Fruit fly (Drosophila melanogaster) whole organism, embryonic: ENCODE results near the gene Osi18.

Source experiments
- Aef1 ChIP-seq: fragments of 200-800 bp; sonication (Bioruptor generic); IDR thresholded peaks from 3 replicates; pipeline ENCODE4 v1.3.6; 2022; ENCODE audit warnings: missing biosample characterization, missing genetic modification characterization
- CG10654 ChIP-seq: fragments of 200-800 bp; sonication (Bioruptor generic); optimal IDR thresholded peaks from 2 replicates; lab custom pipeline; 2016; ENCODE audit warnings: missing biosample characterization, missing genetic modification characterization
- CG11247 ChIP-seq: fragments of 200-800 bp; sonication (Bioruptor generic); IDR thresholded peaks from 2 replicates; pipeline ENCODE4 v1.3.6; 2022; ENCODE audit warnings: missing biosample characterization, missing genetic modification characterization
- CG12391 ChIP-seq: fragments of 200-800 bp; sonication (Bioruptor generic); optimal IDR thresholded peaks from 3 replicates; lab custom pipeline; 2018; ENCODE audit warnings: missing biosample characterization, mild to moderate bottlenecking, missing genetic modification characterization, moderate library complexity
- CG14965 ChIP-seq: fragments of 200-800 bp; sonication (Bioruptor generic); optimal IDR thresholded peaks from 2 replicates; lab custom pipeline; 2016; ENCODE audit warnings: missing biosample characterization, missing genetic modification characterization, borderline replicate concordance
- CG15696 ChIP-seq: fragments of 200-800 bp; sonication (Bioruptor generic); optimal IDR thresholded peaks from 2 replicates; lab custom pipeline; 2019; ENCODE audit warnings: missing biosample characterization, mild to moderate bottlenecking, missing genetic modification characterization, moderate library complexity
- CG17328 ChIP-seq: fragments of 200-800 bp; sonication (Bioruptor generic); IDR thresholded peaks from 2 replicates; pipeline ENCODE4 v1.3.6; 2022; ENCODE audit warnings: missing biosample characterization, missing genetic modification characterization
- CG17802 ChIP-seq: fragments of 200-800 bp; sonication (Bioruptor generic); optimal IDR thresholded peaks from 2 replicates; lab custom pipeline; 2018; ENCODE audit warnings: missing biosample characterization, mild to moderate bottlenecking, missing genetic modification characterization, moderate library complexity
- CG30403 ChIP-seq: fragments of 200-800 bp; sonication (Bioruptor generic); optimal IDR thresholded peaks from 3 replicates; lab custom pipeline; 2016; ENCODE audit warnings: missing biosample characterization, missing genetic modification characterization
- CG34224 ChIP-seq: fragments of 200-800 bp; sonication (Bioruptor generic); IDR thresholded peaks from 3 replicates; pipeline ENCODE4 v1.3.6; 2022; ENCODE audit warnings: missing biosample characterization, missing genetic modification characterization; ENCODE audit not compliant: partially characterized antibody
- CG34376 ChIP-seq: fragments of 200-800 bp; sonication (Bioruptor generic); optimal IDR thresholded peaks from 2 replicates; lab custom pipeline; 2018; ENCODE audit warnings: missing biosample characterization, mild to moderate bottlenecking, missing genetic modification characterization
- CG6791 ChIP-seq: fragments of 200-800 bp; sonication (Bioruptor generic); IDR thresholded peaks from 3 replicates; pipeline ENCODE4 v1.3.6; 2022; ENCODE audit warnings: missing biosample characterization, missing genetic modification characterization; ENCODE audit not compliant: partially characterized antibody
- CG7357 ChIP-seq: fragments of 200-800 bp; sonication (Bioruptor generic); IDR thresholded peaks from 3 replicates; pipeline ENCODE4 v1.3.6; 2022; ENCODE audit warnings: missing biosample characterization, missing genetic modification characterization
- CG9876 ChIP-seq: fragments of 200-800 bp; sonication (Bioruptor generic); optimal IDR thresholded peaks from 2 replicates; lab custom pipeline; 2016; ENCODE audit warnings: missing biosample characterization, missing genetic modification characterization
- CrebB ChIP-seq: fragments of 200-800 bp; sonication (Bioruptor generic); optimal IDR thresholded peaks from 3 replicates; lab custom pipeline; 2018; ENCODE audit warnings: missing biosample characterization, mild to moderate bottlenecking, missing genetic modification characterization
- Dbx ChIP-seq: fragments of 200-800 bp; sonication (Bioruptor generic); IDR thresholded peaks from 3 replicates; pipeline ENCODE4 v1.3.6; 2022; ENCODE audit warnings: missing biosample characterization, missing genetic modification characterization
- Dll ChIP-seq: fragments of 200-800 bp; sonication (Bioruptor generic); IDR thresholded peaks from 4 replicates; pipeline ENCODE4 v1.3.6; 2022; ENCODE audit warnings: missing biosample characterization, missing genetic modification characterization; ENCODE audit not compliant: partially characterized antibody
- Dref ChIP-seq: fragments of 200-800 bp; sonication (Bioruptor generic); IDR thresholded peaks from 2 replicates; pipeline ENCODE4 v1.3.6; 2022; ENCODE audit warnings: missing biosample characterization, missing genetic modification characterization
- E2f2 ChIP-seq: fragments of 200-800 bp; sonication (Bioruptor generic); IDR thresholded peaks from 2 replicates; pipeline ENCODE4 v1.3.6; 2022; ENCODE audit warnings: missing biosample characterization, missing genetic modification characterization
- Hand ChIP-seq: fragments of 200-800 bp; sonication (Bioruptor generic); optimal IDR thresholded peaks from 2 replicates; lab custom pipeline; 2017; ENCODE audit warnings: mild to moderate bottlenecking, missing biosample characterization, missing genetic modification reagents, missing genetic modification characterization
- HmgZ ChIP-seq: fragments of 200-800 bp; sonication (Bioruptor generic); optimal IDR thresholded peaks from 2 replicates; lab custom pipeline; 2018; ENCODE audit warnings: missing biosample characterization, mild to moderate bottlenecking, missing genetic modification characterization
- Lpt ChIP-seq: fragments of >200 bp; optimal IDR thresholded peaks from 2 replicates; lab custom pipeline; 2018; ENCODE audit warnings: missing biosample characterization, missing genetic modification characterization
- Poxn ChIP-seq: fragments of 200-800 bp; sonication (Bioruptor generic); IDR thresholded peaks from 2 replicates; pipeline ENCODE4 v1.3.6; 2022; ENCODE audit warnings: missing biosample characterization, missing genetic modification characterization
- Side ChIP-seq: fragments of 200-800 bp; sonication (Bioruptor generic); optimal IDR thresholded peaks from 2 replicates; lab custom pipeline; 2016; ENCODE audit warnings: missing biosample characterization, missing genetic modification characterization
- Sry-δ ChIP-seq: fragments of 200-800 bp; sonication (Bioruptor generic); optimal IDR thresholded peaks from 2 replicates; lab custom pipeline; 2016; ENCODE audit warnings: missing biosample characterization, missing genetic modification characterization
- ab ChIP-seq: fragments of 200-800 bp; sonication (Bioruptor generic); optimal IDR thresholded peaks from 2 replicates; lab custom pipeline; 2016; ENCODE audit warnings: missing biosample characterization, missing genetic modification characterization
- abd-A ChIP-seq: fragments of 200-800 bp; sonication (Bioruptor generic); optimal IDR thresholded peaks from 3 replicates; lab custom pipeline; 2019; ENCODE audit warnings: missing biosample characterization, mild to moderate bottlenecking, missing genetic modification characterization, moderate library complexity
- ap ChIP-seq: fragments of 200-800 bp; sonication (Bioruptor generic); IDR thresholded peaks from 2 replicates; pipeline ENCODE4 v1.3.6; 2022; ENCODE audit warnings: missing biosample characterization, missing genetic modification characterization
- az2 ChIP-seq: fragments of 200-800 bp; sonication (Bioruptor generic); optimal IDR thresholded peaks from 3 replicates; lab custom pipeline; 2016; ENCODE audit warnings: missing biosample characterization, missing genetic modification characterization
- bbx ChIP-seq: fragments of 200-800 bp; sonication (Bioruptor generic); IDR thresholded peaks from 2 replicates; pipeline ENCODE4 v1.3.6; 2022; ENCODE audit warnings: missing biosample characterization, missing genetic modification characterization; ENCODE audit not compliant: partially characterized antibody
- bcd ChIP-seq: fragments of 200-800 bp; sonication (Bioruptor generic); optimal IDR thresholded peaks from 2 replicates; lab custom pipeline; 2017; ENCODE audit warnings: missing biosample characterization, mild to moderate bottlenecking, missing genetic modification characterization
- bowl ChIP-seq: fragments of 200-800 bp; sonication (Bioruptor generic); IDR thresholded peaks from 2 replicates; pipeline ENCODE4 v1.3.6; 2022; ENCODE audit warnings: missing biosample characterization, missing genetic modification characterization
- btn ChIP-seq: fragments of 200-800 bp; sonication (Bioruptor generic); optimal IDR thresholded peaks from 2 replicates; lab custom pipeline; 2016; ENCODE audit warnings: missing biosample characterization, missing genetic modification characterization
- corto ChIP-seq: fragments of 200-800 bp; sonication (Bioruptor generic); optimal IDR thresholded peaks from 2 replicates; lab custom pipeline; 2016; ENCODE audit warnings: missing biosample characterization, mild to moderate bottlenecking, missing genetic modification characterization, moderate library complexity
- emc ChIP-seq: fragments of 200-800 bp; sonication (Bioruptor generic); optimal IDR thresholded peaks from 2 replicates; lab custom pipeline; 2016; ENCODE audit warnings: missing biosample characterization, missing genetic modification characterization
- ewg ChIP-seq: fragments of 200-800 bp; sonication (Bioruptor generic); optimal IDR thresholded peaks from 3 replicates; lab custom pipeline; 2017; ENCODE audit warnings: mild to moderate bottlenecking, missing biosample characterization, missing genetic modification reagents, missing genetic modification characterization
- exex ChIP-seq: fragments of 200-800 bp; sonication (Bioruptor generic); optimal IDR thresholded peaks from 4 replicates; lab custom pipeline; 2018; ENCODE audit warnings: missing biosample characterization, mild to moderate bottlenecking, missing genetic modification characterization, moderate library complexity
- ham ChIP-seq: fragments of 200-800 bp; sonication (Bioruptor generic); IDR thresholded peaks from 2 replicates; pipeline ENCODE4 v1.3.6; 2022; ENCODE audit warnings: missing biosample characterization, missing genetic modification characterization
- hb ChIP-seq: fragments of 200-800 bp; sonication (Bioruptor generic); IDR thresholded peaks from 3 replicates; pipeline ENCODE4 v1.3.6; 2022; ENCODE audit warnings: missing biosample characterization, missing genetic modification characterization; ENCODE audit not compliant: partially characterized antibody
- klu ChIP-seq: fragments of 200-800 bp; sonication (Bioruptor generic); IDR thresholded peaks from 2 replicates; pipeline ENCODE4 v1.3.6; 2022; ENCODE audit warnings: missing biosample characterization, missing genetic modification characterization
- lbe ChIP-seq: fragments of 200-800 bp; sonication (Bioruptor generic); optimal IDR thresholded peaks from 2 replicates; lab custom pipeline; 2016; ENCODE audit warnings: missing biosample characterization, mild to moderate bottlenecking, missing genetic modification characterization
- prd ChIP-seq, 3 experiments: fragments of >200 bp in 2 of 3; fragments of 200-800 bp in 1 of 3; sonication (Bioruptor generic) in 1 of 3; optimal IDR thresholded peaks in 2 of 3; IDR thresholded peaks in 1 of 3; 2 replicates in 2 of 3; 3 replicates in 1 of 3; pipeline versions ENCODE4 v1.3.6 to Lab custom; 2017 to 2022; ENCODE audit warnings: missing biosample characterization in 1 of 3, missing genetic modification characterization in 1 of 3
- scrt ChIP-seq: fragments of 200-800 bp; sonication (Bioruptor generic); optimal IDR thresholded peaks from 2 replicates; lab custom pipeline; 2018; ENCODE audit warnings: missing biosample characterization, mild to moderate bottlenecking, missing genetic modification characterization, moderate library complexity
- shn ChIP-seq: fragments of 200-800 bp; sonication (Bioruptor generic); optimal IDR thresholded peaks from 3 replicates; lab custom pipeline; 2016; ENCODE audit warnings: missing biosample characterization, missing genetic modification characterization
- sr ChIP-seq: fragments of 200-800 bp; sonication (Bioruptor generic); IDR thresholded peaks from 3 replicates; pipeline ENCODE4 v1.3.6; 2022; ENCODE audit warnings: missing biosample characterization, missing genetic modification characterization
- toy ChIP-seq: fragments of 200-800 bp; sonication (Bioruptor generic); IDR thresholded peaks from 2 replicates; pipeline ENCODE4 v1.3.6; 2022; ENCODE audit warnings: missing biosample characterization, missing genetic modification characterization
- wdn ChIP-seq: fragments of 200-800 bp; sonication (Bioruptor generic); IDR thresholded peaks from 2 replicates; pipeline ENCODE4 v1.3.6; 2022; ENCODE audit warnings: missing biosample characterization, missing genetic modification characterization
- zf30C ChIP-seq: fragments of 200-800 bp; sonication (Bioruptor generic); optimal IDR thresholded peaks from 3 replicates; lab custom pipeline; 2018; ENCODE audit warnings: missing biosample characterization, mild to moderate bottlenecking, missing genetic modification characterization
- zfh1 ChIP-seq: fragments of 200-800 bp; sonication (Bioruptor generic); IDR thresholded peaks from 3 replicates; pipeline ENCODE4 v1.3.6; 2022; ENCODE audit warnings: missing biosample characterization, missing genetic modification characterization

Gene Osi18

dm6 chr3R:6373512-6374306 lies 43.7 kb downstream of the Osi18 start (continued):
- TF ChIP-seq bcd (no peak), klu (GFP tag; lab: Robert Waterston, UW) (no peak), hb (no peak), Dref (GFP tag; lab: Robert Waterston, UW) (peak; percentile 57), CG34224 (peak; percentile 49; the same call in 1 of the 3 replicates), bowl (GFP tag; lab: Robert Waterston, UW) (no peak), Aef1 (GFP tag; lab: Robert Waterston, UW) (no peak), sr (GFP tag; lab: Robert Waterston, UW) (no peak), lbe (GFP tag; lab: Kevin White, UChicago) (peak; percentile 49), exex (tag; lab: Kevin White, UChicago) (peak; percentile 32), prd (optimal IDR thresholded peaks at IDR 0.05; lab: Kevin White, UChicago) (no peak), prd (GFP tag; IDR thresholded peaks at IDR 0.05; lab: Robert Waterston, UW) (peak; percentile 24; the same call in 1 of the 3 replicates), Sry-δ (peak; percentile 71), CG14965 (no peak), HmgZ (peak; percentile 29), zf30C (GFP tag; lab: Kevin White, UChicago) (no peak), emc (GFP tag; lab: Kevin White, UChicago) (no peak), CrebB (tag; lab: Kevin White, UChicago) (peak; percentile 55), corto (no peak), btn (GFP tag; lab: Kevin White, UChicago) (no peak), Poxn (GFP tag; lab: Robert Waterston, UW) (no peak), shn (GFP tag; lab: Kevin White, UChicago) (no peak), E2f2 (GFP tag; lab: Robert Waterston, UW) (peak; percentile 41; the same call in 1 of the 2 replicates), bbx (0 out of 2 replicates have a peak, but pooled peaks have one; percentile 9), CG17328 (GFP tag; lab: Robert Waterston, UW) (no peak), CG11247 (GFP tag; lab: Robert Waterston, UW) (0 out of 2 replicates have a peak, but pooled peaks have one; percentile 52), ham (GFP tag; lab: Robert Waterston, UW) (no peak), CG34376 (GFP tag; lab: Kevin White, UChicago) (peak; percentile 67), CG12391 (tag; lab: Kevin White, UChicago) (peak; percentile 54), Side (GFP tag; lab: Kevin White, UChicago) (no peak), scrt (GFP tag; lab: Kevin White, UChicago) (peak; percentile 89), Hand (GFP tag; lab: Kevin White, UChicago) (no peak), ap (GFP tag; lab: Robert Waterston, UW) (no peak), az2 (GFP tag; lab: Kevin White, UChicago) (no peak), CG30403 (peak; percentile 48), CG15696 (peak; percentile 19), ewg (GFP tag; lab: Kevin White, UChicago) (no peak), abd-A (tag; lab: Kevin White, UChicago) (no peak), ab (GFP tag; lab: Kevin White, UChicago) (no peak), CG7357 (GFP tag; lab: Robert Waterston, UW) (no peak), wdn (GFP tag; lab: Robert Waterston, UW) (peak; percentile 45; the same call in 1 of the 2 replicates), Dbx (peak; percentile 63; the same call in 2 of the 3 replicates), CG6791 (GFP tag; lab: Robert Waterston, UW) (no peak), CG17802 (tag; lab: Kevin White, UChicago) (no peak), toy (GFP tag; lab: Robert Waterston, UW) (no peak), CG9876 (GFP tag; lab: Kevin White, UChicago) (no peak), Dll (peak; percentile 61; the same call in 3 of the 4 replicates), Lpt (GFP tag; lab: Kevin White, UChicago) (no peak), CG10654 (GFP tag; lab: Kevin White, UChicago) (peak; percentile 9), zfh1 (GFP tag; lab: Robert Waterston, UW) (no peak)
